Worm (Caenorhabditis elegans): Measurements from ENCODE around the gene H35B03.1.

The H35B03.1 gene

DNA sequence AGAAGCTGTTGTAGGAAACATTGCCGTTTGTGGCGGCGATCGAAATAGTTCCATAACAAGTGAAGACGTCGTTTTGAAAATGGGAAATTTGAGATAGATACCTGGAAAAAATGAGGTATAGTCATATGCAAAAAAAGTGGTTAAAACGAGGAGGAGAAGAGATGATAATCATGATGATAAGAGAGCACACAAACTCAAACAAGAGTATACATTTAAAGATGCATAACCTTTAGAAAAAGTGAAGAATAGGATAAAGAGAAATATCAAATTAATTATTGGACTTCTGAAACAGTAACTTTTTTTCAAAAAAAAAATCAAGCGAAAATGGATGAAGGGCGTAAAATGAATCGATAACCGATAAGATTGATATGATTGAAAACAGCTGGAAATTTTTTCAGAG lies 32.4 kb downstream of the H35B03.1 start, which contains the start of gene nhr-46:
nhr-46 (minus strand) TSS at position 101 of the 400 bp plus-strand sequence.
- no peak for TF ChIP-seq Y56A3A.18 (GFP tag; IDR thresholded peaks at IDR 0.05)
- no peak for TF ChIP-seq lin-54 (GFP tag; optimal IDR thresholded peaks at IDR 0.05)
- no peak for TF ChIP-seq aptf-3 (GFP tag; IDR thresholded peaks at IDR 0.05)
- no peak for TF ChIP-seq snpc-1.1 (tag; optimal IDR thresholded peaks at IDR 0.05; ENCODE audit: insufficient read depth)
- no peak for TF ChIP-seq xnd-1 (tag; optimal IDR thresholded peaks at IDR 0.05)
- no peak for TF ChIP-seq ztf-22 (GFP tag; optimal IDR thresholded peaks at IDR 0.05)
- TF ChIP-seq Y53F4B.3 (GFP tag; IDR thresholded peaks at IDR 0.05), result no peak
- no peak for TF ChIP-seq ets-4 (GFP tag; optimal IDR thresholded peaks at IDR 0.05)
- no peak for TF ChIP-seq F23B12.7 (tag; optimal IDR thresholded peaks at IDR 0.05; ENCODE audit: insufficient read depth)
- no peak for TF ChIP-seq T07F8.4 (tag; optimal IDR thresholded peaks at IDR 0.05)
- no peak for TF ChIP-seq F52B5.7 (tag; optimal IDR thresholded peaks at IDR 0.05)
- TF ChIP-seq sdz-38 (tag; optimal IDR thresholded peaks at IDR 0.05), result no peak
- no peak for TF ChIP-seq zfh-2 (GFP tag; conservative IDR thresholded peaks at IDR 0.05)
- TF ChIP-seq mcd-1 (GFP tag; IDR thresholded peaks at IDR 0.05), result no peak
- no peak for TF ChIP-seq ccch-3 (GFP tag; optimal IDR thresholded peaks at IDR 0.05)
- no peak for TF ChIP-seq madf-3 (GFP tag; IDR thresholded peaks at IDR 0.05)

DNA sequence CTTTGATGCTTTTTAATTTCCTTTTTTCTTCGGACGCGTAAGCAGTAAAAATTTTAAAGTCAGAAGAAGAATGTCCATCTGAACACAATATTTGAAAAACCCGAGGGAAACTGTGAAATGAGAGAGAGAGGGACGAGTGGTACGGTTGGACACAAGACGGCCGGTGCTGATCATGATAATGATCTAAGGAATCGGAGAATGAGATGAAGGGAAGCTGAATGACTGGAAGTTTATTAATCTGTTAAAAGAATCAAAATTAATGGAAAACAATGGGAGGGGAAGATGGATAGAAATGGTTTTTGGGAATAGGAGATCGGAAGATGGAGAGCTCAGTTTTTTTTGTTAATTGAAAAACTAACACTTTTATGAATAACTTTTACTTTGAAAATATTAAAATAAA lies 33.3 kb downstream of the H35B03.1 start:
- TF ChIP-seq B0261.1 (tag; optimal IDR thresholded peaks at IDR 0.05) (no peak), ztf-25 (GFP tag; IDR thresholded peaks at IDR 0.05) (no peak), ztf-26 (tag; optimal IDR thresholded peaks at IDR 0.05) (no peak), somi-1 (GFP tag; optimal IDR thresholded peaks at IDR 0.05) (no peak), snpc-4 (GFP tag; optimal IDR thresholded peaks at IDR 0.05) (no peak), snpc-4 (tag; optimal IDR thresholded peaks at IDR 0.05) (no peak), madf-3 (GFP tag; IDR thresholded peaks at IDR 0.05) (no peak), hmg-20 (GFP tag; IDR thresholded peaks at IDR 0.05) (no peak), ceh-91 (GFP tag; IDR thresholded peaks at IDR 0.05) (no peak), ztf-6 (GFP tag; IDR thresholded peaks at IDR 0.05) (no peak), aptf-3 (GFP tag; IDR thresholded peaks at IDR 0.05) (no peak), ztf-3 (GFP tag; optimal IDR thresholded peaks at IDR 0.05) (no peak), pbrm-1 (GFP tag; IDR thresholded peaks at IDR 0.05) (no peak), attf-5 (GFP tag; optimal IDR thresholded peaks at IDR 0.05) (no peak), nhr-90 (tag; optimal IDR thresholded peaks at IDR 0.05) (no peak), rcor-1 (GFP tag; IDR thresholded peaks at IDR 0.05) (no peak), Y53F4B.3 (GFP tag; IDR thresholded peaks at IDR 0.05) (no peak), nhr-179 (tag; optimal IDR thresholded peaks at IDR 0.05) (no peak)

DNA sequence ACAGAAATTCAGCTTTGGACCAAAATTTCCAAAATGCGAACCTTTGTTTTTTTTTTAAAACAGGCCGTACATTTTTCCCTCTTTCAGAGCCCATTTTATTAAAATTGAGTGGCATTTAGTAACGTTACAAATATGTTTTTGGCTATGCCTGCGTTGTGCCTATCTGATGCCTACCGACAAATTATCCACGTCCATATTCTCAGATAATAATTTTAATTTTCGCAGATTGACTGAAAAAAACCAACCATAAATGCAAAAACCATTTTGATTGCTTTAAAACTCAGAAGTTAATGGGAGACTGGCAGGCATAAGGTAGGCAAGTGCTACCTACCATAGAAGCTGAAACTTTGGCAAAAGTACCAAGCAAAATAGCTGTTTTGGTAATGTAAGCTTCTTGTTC lies 35.3 kb downstream of the H35B03.1 start:
- TF ChIP-seq somi-1 (GFP tag; optimal IDR thresholded peaks at IDR 0.05), result no peak
- TF ChIP-seq let-607 (tag; optimal IDR thresholded peaks at IDR 0.05), result no peak
- no peak for TF ChIP-seq zfh-2 (GFP tag; conservative IDR thresholded peaks at IDR 0.05)
- TF ChIP-seq sea-2 (GFP tag; IDR thresholded peaks at IDR 0.05), result no peak

DNA sequence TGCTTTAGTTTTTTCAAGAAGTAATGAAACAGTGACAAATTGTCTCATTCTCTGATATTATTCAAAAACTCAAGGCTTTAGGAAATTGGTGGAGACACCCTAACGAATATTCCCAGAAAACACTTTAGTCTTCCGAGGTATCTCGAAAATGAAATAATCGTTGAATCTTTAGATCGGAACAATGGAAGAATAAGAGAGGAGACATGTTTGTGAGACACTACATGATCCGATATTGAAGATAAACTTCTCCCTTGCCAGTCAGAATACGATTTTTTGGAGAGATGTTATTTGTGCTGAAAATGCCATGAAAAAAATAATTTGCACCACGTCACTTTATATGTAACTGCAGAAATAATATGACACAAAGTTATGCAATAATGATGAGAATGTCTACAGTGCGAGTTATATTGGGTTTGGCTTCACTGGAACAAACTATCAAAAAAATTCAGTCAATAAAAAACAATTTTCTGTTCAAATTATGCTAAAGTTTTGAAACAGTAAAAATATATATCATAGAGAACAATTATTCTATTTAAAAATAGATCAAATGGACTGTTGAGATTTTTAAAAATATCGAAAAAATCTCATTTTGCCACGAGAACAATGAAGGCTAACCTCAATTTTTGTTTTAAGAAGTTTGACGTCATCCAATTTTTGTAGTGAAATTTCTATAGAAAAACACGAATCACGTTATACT lies 36.0 kb downstream of the H35B03.1 start:
- TF ChIP-seq nhr-80 (tag; optimal IDR thresholded peaks at IDR 0.05), result no peak
- TF ChIP-seq dox-1 (GFP tag; IDR thresholded peaks at IDR 0.05), result no peak
- no peak for TF ChIP-seq sptf-2 (GFP tag; optimal IDR thresholded peaks at IDR 0.05)
- TF ChIP-seq K12H6.12 (tag; optimal IDR thresholded peaks at IDR 0.05), result no peak
- no peak for TF ChIP-seq ceh-91 (GFP tag; IDR thresholded peaks at IDR 0.05)
- TF ChIP-seq F57A8.1 (GFP tag; optimal IDR thresholded peaks at IDR 0.05), result no peak
- no peak for TF ChIP-seq ceh-40 (GFP tag; IDR thresholded peaks at IDR 0.05)
- no peak for TF ChIP-seq pbrm-1 (GFP tag; IDR thresholded peaks at IDR 0.05)
- no peak for TF ChIP-seq snpc-3.4 (tag; optimal IDR thresholded peaks at IDR 0.05)
- TF ChIP-seq D2030.7 (GFP tag; IDR thresholded peaks at IDR 0.05), result no peak
- TF ChIP-seq B0336.3 (GFP tag; IDR thresholded peaks at IDR 0.05), result no peak
- no peak for TF ChIP-seq ztf-28 (GFP tag; IDR thresholded peaks at IDR 0.05)
- no peak for TF ChIP-seq tbx-9 (tag; optimal IDR thresholded peaks at IDR 0.05; ENCODE audit: borderline replicate concordance)
- no peak for TF ChIP-seq mes-4 (tag; optimal IDR thresholded peaks at IDR 0.05)

All from whole organism, young adult.